Worm (Caenorhabditis elegans) whole organism, L3 larva: ENCODE measurements around the gene srxa-14.

ENCODE experiments used
- R02D3.7 ChIP-seq: fragments of 150-350 bp; optimal IDR thresholded peaks from 2 replicates; lab custom pipeline; 2014; ENCODE audit warnings: missing biosample characterization, missing genetic modification characterization
- ZK546.5 ChIP-seq: sonication (generic microtip); optimal IDR thresholded peaks from 2 replicates; lab custom pipeline; 2017; ENCODE audit warnings: missing biosample characterization, missing genetic modification characterization
- ama-1 ChIP-seq: fragments of 150-350 bp; optimal IDR thresholded peaks from 2 replicates; lab custom pipeline; 2018
- ceh-16 ChIP-seq: sonication (generic microtip); optimal IDR thresholded peaks from 2 replicates; lab custom pipeline; 2017; ENCODE audit warnings: missing biosample characterization, missing genetic modification characterization
- ceh-82 ChIP-seq: fragments of 150-350 bp; optimal IDR thresholded peaks from 2 replicates; lab custom pipeline; 2014; ENCODE audit warnings: missing biosample characterization, missing genetic modification characterization
- ceh-9 ChIP-seq: sonication (generic microtip); optimal IDR thresholded peaks from 2 replicates; lab custom pipeline; 2018; ENCODE audit warnings: missing biosample characterization, missing genetic modification characterization
- daf-12 ChIP-seq: fragments of 150-350 bp; optimal IDR thresholded peaks from 2 replicates; lab custom pipeline; 2014; ENCODE audit warnings: missing biosample characterization, missing genetic modification reagents, missing genetic modification characterization
- egl-27 ChIP-seq: sonication (generic microtip); optimal IDR thresholded peaks from 4 replicates; lab custom pipeline; 2017; ENCODE audit warnings: missing biosample characterization, missing genetic modification reagents, missing genetic modification characterization
- elt-1 ChIP-seq: fragments of 150-350 bp; optimal IDR thresholded peaks from 2 replicates; lab custom pipeline; 2014; ENCODE audit warnings: missing biosample characterization, missing genetic modification characterization
- elt-2 ChIP-seq: sonication (generic microtip); optimal IDR thresholded peaks from 2 replicates; lab custom pipeline; 2016; ENCODE audit warnings: missing genetic modification reagents, mild to moderate bottlenecking, missing genetic modification characterization, missing compliant biosample characterization
- elt-3 ChIP-seq, 3 experiments: fragments of 150-350 bp in 1 of 3; sonication (generic microtip) in 2 of 3; optimal IDR thresholded peaks; 2 replicates in 2 of 3; 4 replicates in 1 of 3; lab custom pipeline; 2014 to 2017; ENCODE audit warnings: missing biosample characterization in 3 of 3, missing genetic modification characterization in 3 of 3
- eor-1 ChIP-seq, 2 experiments: fragments of 150-350 bp; optimal IDR thresholded peaks; 2 replicates each; lab custom pipeline; 2014 to 2018; ENCODE audit warnings: missing biosample characterization in 2 of 2, missing genetic modification characterization in 2 of 2
- fkh-10 ChIP-seq: sonication (generic microtip); optimal IDR thresholded peaks from 2 replicates; lab custom pipeline; 2017; ENCODE audit warnings: missing biosample characterization, missing genetic modification reagents, missing genetic modification characterization
- fkh-2 ChIP-seq: fragments of 150-350 bp; optimal IDR thresholded peaks from 2 replicates; lab custom pipeline; 2014; ENCODE audit warnings: missing biosample characterization, missing genetic modification reagents, missing genetic modification characterization
- fos-1 ChIP-seq: fragments of 150-350 bp; optimal IDR thresholded peaks from 2 replicates; lab custom pipeline; 2014; ENCODE audit warnings: missing biosample characterization, missing genetic modification characterization
- hmg-11 ChIP-seq: sonication (generic microtip); optimal IDR thresholded peaks from 2 replicates; lab custom pipeline; 2016; ENCODE audit warnings: missing genetic modification characterization, missing compliant biosample characterization
- jun-1 ChIP-seq: fragments of 150-350 bp; optimal IDR thresholded peaks from 2 replicates; lab custom pipeline; 2014; ENCODE audit warnings: missing biosample characterization, missing genetic modification reagents, missing genetic modification characterization
- lin-39 ChIP-seq: fragments of 150-350 bp; optimal IDR thresholded peaks from 2 replicates; lab custom pipeline; 2018; ENCODE audit warnings: missing biosample characterization, missing genetic modification reagents, missing genetic modification characterization
- lsy-12 ChIP-seq: sonication (generic microtip); optimal IDR thresholded peaks from 2 replicates; lab custom pipeline; 2016; ENCODE audit warnings: mild to moderate bottlenecking, missing genetic modification characterization, missing compliant biosample characterization
- mdl-1 ChIP-seq: fragments of 150-350 bp; optimal IDR thresholded peaks from 2 replicates; lab custom pipeline; 2014; ENCODE audit warnings: missing biosample characterization, missing genetic modification characterization
- mml-1 ChIP-seq: fragments of 150-350 bp; sonication (generic microtip); optimal IDR thresholded peaks from 3 replicates; lab custom pipeline; 2014; ENCODE audit warnings: missing biosample characterization, missing genetic modification characterization
- nfya-1 ChIP-seq: sonication (generic microtip); optimal IDR thresholded peaks from 2 replicates; lab custom pipeline; 2017; ENCODE audit warnings: missing genetic modification characterization, mild to moderate bottlenecking, missing compliant biosample characterization, antibody characterized with exemption, moderate library complexity; ENCODE audit not compliant: insufficient read depth
- nhr-11 ChIP-seq: fragments of 150-350 bp; optimal IDR thresholded peaks from 2 replicates; lab custom pipeline; 2014; ENCODE audit warnings: missing biosample characterization, missing genetic modification characterization
- nhr-12 ChIP-seq: fragments of 150-350 bp; optimal IDR thresholded peaks from 2 replicates; lab custom pipeline; 2014; ENCODE audit warnings: missing biosample characterization, missing genetic modification characterization
- nhr-23 ChIP-seq: fragments of 150-350 bp; optimal IDR thresholded peaks from 2 replicates; lab custom pipeline; 2014; ENCODE audit warnings: missing biosample characterization, missing genetic modification reagents, missing genetic modification characterization
- nhr-237 ChIP-seq: fragments of 150-350 bp; optimal IDR thresholded peaks from 2 replicates; lab custom pipeline; 2014; ENCODE audit warnings: missing biosample characterization, missing genetic modification characterization
- nhr-25 ChIP-seq: sonication (generic microtip); optimal IDR thresholded peaks from 2 replicates; lab custom pipeline; 2017; ENCODE audit warnings: missing biosample characterization, missing genetic modification characterization
- nhr-43 ChIP-seq: sonication (generic microtip); optimal IDR thresholded peaks from 2 replicates; lab custom pipeline; 2016; ENCODE audit warnings: mild to moderate bottlenecking, missing genetic modification characterization, missing compliant biosample characterization; ENCODE audit not compliant: poor library complexity, severe bottlenecking
- nhr-67 ChIP-seq: fragments of 150-350 bp; optimal IDR thresholded peaks from 2 replicates; lab custom pipeline; 2014; ENCODE audit warnings: missing biosample characterization, missing genetic modification characterization
- nhr-76 ChIP-seq: fragments of 150-350 bp; sonication (generic microtip); optimal IDR thresholded peaks from 5 replicates; lab custom pipeline; 2014; ENCODE audit warnings: missing biosample characterization, missing genetic modification characterization
- nhr-77 ChIP-seq: fragments of 150-350 bp; optimal IDR thresholded peaks from 2 replicates; lab custom pipeline; 2014; ENCODE audit warnings: missing biosample characterization, missing genetic modification characterization
- pha-4 ChIP-seq: fragments of 150-350 bp; optimal IDR thresholded peaks from 2 replicates; lab custom pipeline; 2014; ENCODE audit warnings: missing biosample characterization, missing genetic modification reagents, missing genetic modification characterization
- pqm-1 ChIP-seq: fragments of 150-350 bp; optimal IDR thresholded peaks from 2 replicates; lab custom pipeline; 2017; ENCODE audit warnings: missing biosample characterization, missing genetic modification characterization, inconsistent platforms
- skn-1 ChIP-seq: fragments of 150-350 bp; optimal IDR thresholded peaks from 2 replicates; lab custom pipeline; 2014; ENCODE audit warnings: missing biosample characterization, missing genetic modification characterization
- snpc-4 ChIP-seq: fragments of 150-350 bp; optimal IDR thresholded peaks from 2 replicates; lab custom pipeline; 2014; ENCODE audit warnings: missing biosample characterization, missing genetic modification characterization
- unc-39 ChIP-seq: sonication (generic microtip); optimal IDR thresholded peaks from 4 replicates; lab custom pipeline; 2017; ENCODE audit warnings: missing biosample characterization, missing genetic modification characterization
- zag-1 ChIP-seq: fragments of 150-350 bp; optimal IDR thresholded peaks from 2 replicates; lab custom pipeline; 2014; ENCODE audit warnings: missing biosample characterization, missing genetic modification characterization
- ztf-11 ChIP-seq: fragments of 150-350 bp; optimal IDR thresholded peaks from 2 replicates; lab custom pipeline; 2014; ENCODE audit warnings: missing biosample characterization, missing genetic modification characterization

The srxa-14 gene

ce11 chrV:20638344-20638743 lies 1.1 kb upstream of the srxa-14 start, which contains the start of gene Y44A6B.3:
Gene Y44A6B.3 (minus strand): TSS chrV:20638444.
- TF ChIP-seq ceh-16 (tag; lab: Kevin White, UChicago) (no peak), nhr-76 (no peak), pha-4 (tag; lab: Kevin White, UChicago) (no peak), unc-39 (no peak), nhr-43 (tag; lab: Kevin White, UChicago) (no peak), nhr-11 (no peak), mml-1 (tag; lab: Kevin White, UChicago) (no peak), elt-1 (tag; lab: Kevin White, UChicago) (no peak), zag-1 (tag; lab: Kevin White, UChicago) (no peak), R02D3.7 (tag; lab: Kevin White, UChicago) (no peak), fos-1 (tag; lab: Kevin White, UChicago) (no peak), ceh-82 (tag; lab: Kevin White, UChicago) (no peak), egl-27 (tag; lab: Kevin White, UChicago) (no peak), nhr-25 (tag; lab: Kevin White, UChicago) (no peak), eor-1 (tag; optimal IDR thresholded peaks at IDR 0.05; lab: Kevin White, UChicago) (no peak), elt-2 (tag; lab: Kevin White, UChicago) (no peak), lin-39 (no peak)

- TF ChIP-seq nfya-1 (tag; lab: Kevin White, UChicago): no peak
- TF ChIP-seq ceh-82 (tag; lab: Kevin White, UChicago): no peak
- no peak for TF ChIP-seq skn-1 (tag; lab: Kevin White, UChicago)
- TF ChIP-seq pqm-1 (tag; lab: Kevin White, UChicago): no peak
- no peak for TF ChIP-seq lsy-12 (tag; lab: Kevin White, UChicago)
- TF ChIP-seq fkh-10 (GFP tag; lab: Kevin White, UChicago): no peak
- no peak for TF ChIP-seq nhr-23
- TF ChIP-seq nhr-77 (tag; lab: Kevin White, UChicago): no peak
- no peak for TF ChIP-seq fkh-2
- TF ChIP-seq hmg-11 (tag; lab: Kevin White, UChicago): no peak
- no peak for TF ChIP-seq nhr-237 (tag; lab: Kevin White, UChicago)
- no peak for TF ChIP-seq ZK546.5
- no peak for TF ChIP-seq mdl-1 (tag; lab: Kevin White, UChicago)
- no peak for TF ChIP-seq elt-1 (tag; lab: Kevin White, UChicago)
These were observed 2.5 kb downstream of the srxa-14 start, which contains the start of gene srxa-15 for ce11 chrV:20641896-20642295. Gene srxa-15 (plus strand): TSS chrV:20642196.

- no peak for TF ChIP-seq ama-1 (lab: Kevin White, UChicago)
- no peak for TF ChIP-seq R02D3.7 (tag; lab: Kevin White, UChicago)
- no peak for TF ChIP-seq ceh-16 (tag; lab: Kevin White, UChicago)
- TF ChIP-seq nhr-76: no peak
- no peak for TF ChIP-seq ceh-9 (tag; lab: Kevin White, UChicago)
- no peak for TF ChIP-seq nhr-77 (tag; lab: Kevin White, UChicago)
- TF ChIP-seq pha-4 (tag; lab: Kevin White, UChicago): no peak
- TF ChIP-seq snpc-4: no peak
- TF ChIP-seq, all 47 proteins: peak for 0
These were observed 6.1 kb downstream of the srxa-14 start for ce11 chrV:20645479-20645878.

- TF ChIP-seq nhr-25 (tag; lab: Kevin White, UChicago): peak; percentile 63
- peak in 2 of 3 experiments; percentile 66 to 82 for TF ChIP-seq elt-3 (tag; optimal IDR thresholded peaks at IDR 0.05; lab: Kevin White, UChicago)
- no peak for TF ChIP-seq daf-12 (tag; lab: Kevin White, UChicago)
- TF ChIP-seq, all 47 proteins: peak for 2
These were observed 9.5 kb downstream of the srxa-14 start for ce11 chrV:20648868-20649267.

ce11 chrV:20651923-20652322 lies 12.5 kb downstream of the srxa-14 start:
- no peak for TF ChIP-seq pha-4 (tag; lab: Kevin White, UChicago)
- TF ChIP-seq lin-39: no peak
- TF ChIP-seq nhr-12 (tag; lab: Kevin White, UChicago): no peak
- no peak for TF ChIP-seq ztf-11 (tag; lab: Kevin White, UChicago)
- TF ChIP-seq hmg-11 (tag; lab: Kevin White, UChicago): no peak
- TF ChIP-seq mdl-1 (tag; lab: Kevin White, UChicago): no peak
- TF ChIP-seq ceh-16 (tag; lab: Kevin White, UChicago): no peak
- no peak for TF ChIP-seq nhr-67
- TF ChIP-seq nhr-25 (tag; lab: Kevin White, UChicago): no peak
- no peak for TF ChIP-seq jun-1 (tag; lab: Kevin White, UChicago)
- TF ChIP-seq fkh-10 (GFP tag; lab: Kevin White, UChicago): no peak
